Worm (Caenorhabditis elegans) whole organism, young adult: Measurements from ENCODE around the gene best-7.

Experiments used
- B0035.1 ChIP-seq: sonication (generic microtip); optimal IDR thresholded peaks from 2 replicates; lab custom pipeline; 2016; ENCODE audit warnings: missing genetic modification characterization, mild to moderate bottlenecking, missing compliant biosample characterization, missing genotype, missing genetic modification reagents
- F33H1.4 ChIP-seq: fragments of 200-800 bp; sonication (Bioruptor generic); IDR thresholded peaks from 2 replicates; pipeline ENCODE4 v1.3.6; 2022; ENCODE audit warnings: missing genetic modification reagents, missing genetic modification characterization, missing compliant biosample characterization
- K11D2.4 ChIP-seq: fragments of 200-800 bp; sonication (Bioruptor generic); IDR thresholded peaks from 2 replicates; pipeline ENCODE4 v1.3.6; 2022; ENCODE audit warnings: missing genetic modification reagents, missing genetic modification characterization, missing compliant biosample characterization
- Y53G8AR.9 ChIP-seq: fragments of 200-800 bp; sonication (Bioruptor generic); conservative IDR thresholded peaks from 2 replicates; pipeline ENCODE4 v1.3.6; 2022; ENCODE audit warnings: missing genetic modification reagents, missing genetic modification characterization, missing compliant biosample characterization

Gene best-7

ce11 chrIV:11176967-11177366 lies 53.1 kb downstream of the best-7 start, which contains the start of gene rap-3:
rap-3 (plus strand) TSS chrIV:11177267.
- no peak for TF ChIP-seq F33H1.4 (GFP tag; lab: Robert Waterston, UW)
- no peak for TF ChIP-seq B0035.1 (tag; lab: Kevin White, UChicago)
- no peak for TF ChIP-seq Y53G8AR.9
- no peak for TF ChIP-seq K11D2.4 (GFP tag; lab: Robert Waterston, UW)
